Fruit fly (Drosophila melanogaster) whole organism, embryonic: ENCODE results near the gene CIA30.

ENCODE experiments used
- CG10267 ChIP-seq: fragments of 200-800 bp; sonication (Bioruptor generic); optimal IDR thresholded peaks from 2 replicates; lab custom pipeline; 2018; ENCODE audit warnings: missing biosample characterization, mild to moderate bottlenecking, missing genetic modification characterization, moderate library complexity
- CG10274 ChIP-seq: fragments of 200-800 bp; sonication (Bioruptor generic); optimal IDR thresholded peaks from 3 replicates; lab custom pipeline; 2017; ENCODE audit warnings: missing biosample characterization, mild to moderate bottlenecking, missing genetic modification characterization
- CG11093 ChIP-seq: fragments of 200-800 bp; sonication (Bioruptor generic); IDR thresholded peaks from 3 replicates; pipeline ENCODE4 v1.3.6; 2022; ENCODE audit warnings: missing biosample characterization, missing genetic modification characterization
- CG11723 ChIP-seq: fragments of 200-800 bp; sonication (Bioruptor generic); optimal IDR thresholded peaks from 2 replicates; lab custom pipeline; 2017; ENCODE audit warnings: missing biosample characterization, mild to moderate bottlenecking, missing genetic modification characterization
- CG12659 ChIP-seq: fragments of 200-800 bp; sonication (Bioruptor generic); optimal IDR thresholded peaks from 3 replicates; lab custom pipeline; 2017; ENCODE audit warnings: mild to moderate bottlenecking, missing biosample characterization, missing genetic modification reagents, missing genetic modification characterization
- CG13624 ChIP-seq: fragments of 200-800 bp; sonication (Bioruptor generic); optimal IDR thresholded peaks from 2 replicates; lab custom pipeline; 2016; ENCODE audit warnings: missing biosample characterization, missing genetic modification characterization
- CG1529 ChIP-seq: fragments of 200-800 bp; sonication (Bioruptor generic); optimal IDR thresholded peaks from 3 replicates; lab custom pipeline; 2018; ENCODE audit warnings: missing biosample characterization, missing genetic modification characterization
- CG1602 ChIP-seq: fragments of 200-800 bp; sonication (Bioruptor generic); optimal IDR thresholded peaks from 3 replicates; lab custom pipeline; 2016; ENCODE audit warnings: missing biosample characterization, missing genetic modification characterization
- CG17829 ChIP-seq: fragments of 200-800 bp; optimal IDR thresholded peaks from 2 replicates; lab custom pipeline; 2019; ENCODE audit warnings: missing biosample characterization, mild to moderate bottlenecking, missing genetic modification characterization, moderate library complexity
- CG18619 ChIP-seq: fragments of 200-800 bp; sonication (Bioruptor generic); optimal IDR thresholded peaks from 3 replicates; lab custom pipeline; 2017; ENCODE audit warnings: missing biosample characterization, mild to moderate bottlenecking, missing genetic modification characterization
- CG2116 ChIP-seq: fragments of 200-800 bp; sonication (Bioruptor generic); optimal IDR thresholded peaks from 3 replicates; lab custom pipeline; 2018; ENCODE audit warnings: missing biosample characterization, mild to moderate bottlenecking, missing genetic modification characterization
- CG2120 ChIP-seq: fragments of 200-800 bp; sonication (Bioruptor generic); optimal IDR thresholded peaks from 3 replicates; lab custom pipeline; 2016; ENCODE audit warnings: missing biosample characterization, missing genetic modification characterization
- CG4707 ChIP-seq: fragments of 200-800 bp; sonication (Bioruptor generic); optimal IDR thresholded peaks from 2 replicates; lab custom pipeline; 2018; ENCODE audit warnings: missing biosample characterization, mild to moderate bottlenecking, missing genetic modification characterization, moderate library complexity
- CG5180 ChIP-seq: fragments of 200-800 bp; sonication (Bioruptor generic); optimal IDR thresholded peaks from 3 replicates; lab custom pipeline; 2017; ENCODE audit warnings: missing biosample characterization, missing genetic modification characterization, mild to moderate bottlenecking, moderate library complexity, missing genetic modification reagents
- CG6791 ChIP-seq: fragments of 200-800 bp; sonication (Bioruptor generic); IDR thresholded peaks from 3 replicates; pipeline ENCODE4 v1.3.6; 2022; ENCODE audit warnings: missing biosample characterization, missing genetic modification characterization; ENCODE audit not compliant: partially characterized antibody
- CG7357 ChIP-seq: fragments of 200-800 bp; sonication (Bioruptor generic); IDR thresholded peaks from 3 replicates; pipeline ENCODE4 v1.3.6; 2022; ENCODE audit warnings: missing biosample characterization, missing genetic modification characterization
- CG8089 ChIP-seq: fragments of 200-800 bp; sonication (Bioruptor generic); optimal IDR thresholded peaks from 3 replicates; lab custom pipeline; 2016; ENCODE audit warnings: missing biosample characterization, missing genetic modification characterization
- CG8290 ChIP-seq, 3 experiments: fragments of 200-800 bp; sonication (Bioruptor generic); optimal IDR thresholded peaks; 2 replicates each; lab custom pipeline; 2016 to 2019; ENCODE audit warnings: missing biosample characterization in 3 of 3, missing genetic modification characterization in 3 of 3, mild to moderate bottlenecking in 2 of 3, moderate library complexity in 1 of 3
- CG8765 ChIP-seq: fragments of 200-800 bp; sonication (Bioruptor generic); IDR thresholded peaks from 2 replicates; pipeline ENCODE4 v1.3.6; 2022; ENCODE audit warnings: missing biosample characterization, missing genetic modification characterization
- CoRest ChIP-seq: fragments of 200-800 bp; sonication (Bioruptor generic); optimal IDR thresholded peaks from 3 replicates; lab custom pipeline; 2018; ENCODE audit warnings: missing biosample characterization, mild to moderate bottlenecking, missing genetic modification characterization, moderate library complexity
- Doc3 ChIP-seq: fragments of 200-800 bp; sonication (Bioruptor generic); IDR thresholded peaks from 3 replicates; pipeline ENCODE4 v1.3.6; 2022; ENCODE audit warnings: missing biosample characterization, missing genetic modification characterization; ENCODE audit not compliant: partially characterized antibody
- Fer1 ChIP-seq: fragments of 200-800 bp; sonication (Bioruptor generic); optimal IDR thresholded peaks from 2 replicates; lab custom pipeline; 2017; ENCODE audit warnings: missing biosample characterization, mild to moderate bottlenecking, missing genetic modification characterization
- Gsc ChIP-seq: fragments of 200-800 bp; sonication (Bioruptor generic); IDR thresholded peaks from 2 replicates; pipeline ENCODE4 v1.3.6; 2022; ENCODE audit warnings: missing biosample characterization, missing genetic modification characterization
- H2.0 ChIP-seq: fragments of 200-800 bp; sonication (Bioruptor generic); IDR thresholded peaks from 2 replicates; pipeline ENCODE4 v1.3.6; 2022; ENCODE audit warnings: missing biosample characterization, missing genetic modification characterization
- HHEX ChIP-seq: fragments of 200-800 bp; sonication (Bioruptor generic); optimal IDR thresholded peaks from 3 replicates; lab custom pipeline; 2017; ENCODE audit warnings: missing biosample characterization, mild to moderate bottlenecking, missing genetic modification characterization, missing genetic modification reagents
- HLHmδ ChIP-seq: fragments of 200-800 bp; sonication (Bioruptor generic); optimal IDR thresholded peaks from 2 replicates; lab custom pipeline; 2018; ENCODE audit warnings: missing biosample characterization, mild to moderate bottlenecking, missing genetic modification characterization, moderate library complexity
- Hmx ChIP-seq: fragments of 200-800 bp; sonication (Bioruptor generic); optimal IDR thresholded peaks from 2 replicates; lab custom pipeline; 2016; ENCODE audit warnings: missing biosample characterization, missing genetic modification characterization
- MTF-1 ChIP-seq: fragments of 200-800 bp; sonication (Bioruptor generic); optimal IDR thresholded peaks from 2 replicates; lab custom pipeline; 2018; ENCODE audit warnings: missing biosample characterization, mild to moderate bottlenecking, missing genetic modification characterization, borderline replicate concordance
- Myb ChIP-seq: fragments of 200-800 bp; sonication (Bioruptor generic); optimal IDR thresholded peaks from 2 replicates; lab custom pipeline; 2016; ENCODE audit warnings: missing biosample characterization, missing genetic modification characterization
- NK7.1 ChIP-seq: fragments of 200-800 bp; sonication (Bioruptor generic); optimal IDR thresholded peaks from 3 replicates; lab custom pipeline; 2016; ENCODE audit warnings: missing biosample characterization, missing genetic modification characterization
- NfI ChIP-seq: fragments of 200-800 bp; sonication (Bioruptor generic); optimal IDR thresholded peaks from 3 replicates; lab custom pipeline; 2018; ENCODE audit warnings: missing biosample characterization, mild to moderate bottlenecking, missing genetic modification characterization, moderate library complexity
- Oaz ChIP-seq: fragments of 200-800 bp; sonication (Bioruptor generic); IDR thresholded peaks from 2 replicates; pipeline ENCODE4 v1.3.6; 2022; ENCODE audit warnings: missing biosample characterization, missing genetic modification characterization
- Oli ChIP-seq: fragments of 200-800 bp; sonication (Bioruptor generic); optimal IDR thresholded peaks from 2 replicates; lab custom pipeline; 2018; ENCODE audit warnings: missing biosample characterization, mild to moderate bottlenecking, missing genetic modification characterization, moderate library complexity
- Ravus ChIP-seq: fragments of 200-800 bp; sonication (Bioruptor generic); IDR thresholded peaks from 2 replicates; pipeline ENCODE4 v1.3.6; 2022; ENCODE audit warnings: missing biosample characterization, missing genetic modification characterization
- Taf1 ChIP-seq: fragments of 200-800 bp; sonication (Bioruptor generic); IDR thresholded peaks from 2 replicates; pipeline ENCODE4 v1.3.6; 2022; ENCODE audit warnings: missing biosample characterization, missing genetic modification characterization
- aop ChIP-seq: fragments of 200-800 bp; sonication (Bioruptor generic); IDR thresholded peaks from 2 replicates; pipeline ENCODE4 v1.3.6; 2022; ENCODE audit warnings: missing biosample characterization, missing genetic modification characterization
- ara ChIP-seq: fragments of 200-800 bp; sonication (Bioruptor generic); IDR thresholded peaks from 2 replicates; pipeline ENCODE4 v1.3.6; 2022; ENCODE audit warnings: missing biosample characterization, missing genetic modification characterization
- br ChIP-seq: fragments of >200 bp; optimal IDR thresholded peaks from 2 replicates; lab custom pipeline; 2017
- dm ChIP-seq: fragments of 200-800 bp; sonication (Bioruptor generic); optimal IDR thresholded peaks from 3 replicates; lab custom pipeline; 2016; ENCODE audit warnings: missing biosample characterization, missing genetic modification characterization
- gfzf ChIP-seq: fragments of 200-800 bp; sonication (Bioruptor generic); optimal IDR thresholded peaks from 2 replicates; lab custom pipeline; 2016; ENCODE audit warnings: missing biosample characterization, mild to moderate bottlenecking, missing genetic modification characterization, moderate library complexity
- mirr ChIP-seq: fragments of 200-800 bp; sonication (Bioruptor generic); optimal IDR thresholded peaks from 3 replicates; lab custom pipeline; 2018; ENCODE audit warnings: missing biosample characterization, mild to moderate bottlenecking, missing genetic modification characterization
- nerfin-2 ChIP-seq: fragments of 200-800 bp; sonication (Bioruptor generic); IDR thresholded peaks from 2 replicates; pipeline ENCODE4 v1.3.6; 2022; ENCODE audit warnings: missing biosample characterization, missing genetic modification characterization; ENCODE audit not compliant: partially characterized antibody
- pb ChIP-seq: fragments of 200-800 bp; sonication (Bioruptor generic); optimal IDR thresholded peaks from 3 replicates; lab custom pipeline; 2016; ENCODE audit warnings: missing biosample characterization, missing genetic modification characterization
- pfk ChIP-seq: fragments of 200-800 bp; sonication (Bioruptor generic); optimal IDR thresholded peaks from 2 replicates; lab custom pipeline; 2018; ENCODE audit warnings: missing biosample characterization, mild to moderate bottlenecking, missing genetic modification characterization, moderate library complexity
- ro ChIP-seq: fragments of 200-800 bp; sonication (Bioruptor generic); IDR thresholded peaks from 2 replicates; pipeline ENCODE4 v1.3.6; 2022; ENCODE audit warnings: missing biosample characterization, missing genetic modification characterization
- salm ChIP-seq: fragments of 200-800 bp; sonication (Bioruptor generic); optimal IDR thresholded peaks from 2 replicates; lab custom pipeline; 2018; ENCODE audit warnings: missing biosample characterization, mild to moderate bottlenecking, missing genetic modification characterization
- scrt ChIP-seq: fragments of 200-800 bp; sonication (Bioruptor generic); optimal IDR thresholded peaks from 2 replicates; lab custom pipeline; 2018; ENCODE audit warnings: missing biosample characterization, mild to moderate bottlenecking, missing genetic modification characterization, moderate library complexity
- sim ChIP-seq: fragments of 200-800 bp; sonication (Bioruptor generic); IDR thresholded peaks from 2 replicates; pipeline ENCODE4 v1.3.6; 2022; ENCODE audit warnings: missing biosample characterization, missing genetic modification characterization
- slbo ChIP-seq: fragments of 200-800 bp; sonication (Bioruptor generic); IDR thresholded peaks from 2 replicates; pipeline ENCODE4 v1.3.6; 2022; ENCODE audit warnings: missing biosample characterization, missing genetic modification characterization
- stwl ChIP-seq: fragments of 200-800 bp; sonication (Bioruptor generic); optimal IDR thresholded peaks from 3 replicates; lab custom pipeline; 2018; ENCODE audit warnings: missing biosample characterization, mild to moderate bottlenecking, missing genetic modification characterization, moderate library complexity

The CIA30 gene

DNA sequence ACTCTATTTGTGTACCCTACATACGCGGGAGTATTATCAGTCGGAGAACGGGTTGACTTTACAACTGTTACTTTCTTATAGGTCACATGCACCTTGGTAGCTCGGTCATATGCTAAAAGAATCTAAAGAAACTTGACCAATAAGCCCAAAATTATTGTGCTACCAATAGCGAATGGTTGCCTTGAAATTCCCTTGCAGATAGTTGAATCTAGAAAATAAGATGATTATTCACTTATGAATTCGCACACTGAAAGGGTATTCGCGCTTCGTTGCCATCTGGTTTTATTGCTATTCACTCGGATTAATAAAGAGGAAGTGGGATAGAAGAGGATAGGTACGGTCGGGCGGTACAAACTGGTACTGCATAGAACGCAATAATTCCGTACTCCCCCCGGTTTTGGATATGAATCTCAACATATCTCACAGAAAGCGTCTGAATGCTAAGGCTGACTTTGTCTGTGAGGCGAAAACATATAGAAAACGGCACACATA lies 37.1 kb downstream of the CIA30 start (continued):
- peak; percentile 76 for TF ChIP-seq Oli (tag; lab: Kevin White, UChicago)
- TF ChIP-seq H2.0 (GFP tag; lab: Robert Waterston, UW) = peak; percentile 33; the same call in 1 of the 2 replicates
- TF ChIP-seq CG6791 (GFP tag; lab: Robert Waterston, UW) = no peak
- peak; percentile 92 for TF ChIP-seq CG10274 (GFP tag; lab: Kevin White, UChicago)
- no peak for TF ChIP-seq CG4707 (GFP tag; lab: Kevin White, UChicago)
- TF ChIP-seq aop (GFP tag; lab: Robert Waterston, UW) = no peak
- peak; percentile 66; the same call in 2 of the 3 replicates for TF ChIP-seq CG7357 (GFP tag; lab: Robert Waterston, UW)
- TF ChIP-seq scrt (GFP tag; lab: Kevin White, UChicago) = peak; percentile 47
- TF ChIP-seq CG8765 (GFP tag; lab: Robert Waterston, UW) = no peak; the same call in 1 of the 2 replicates
- TF ChIP-seq CG2120 (GFP tag; lab: Kevin White, UChicago) = peak; percentile 92
- TF ChIP-seq CG13624 (GFP tag; lab: Kevin White, UChicago) = peak; percentile 78
- TF ChIP-seq slbo (GFP tag; lab: Robert Waterston, UW) = peak; percentile 82
- TF ChIP-seq Taf1 = peak; percentile 80; the same call in 1 of the 2 replicates
- TF ChIP-seq CG17829 (tag; lab: Kevin White, UChicago) = peak; percentile 35
- TF ChIP-seq br = no peak
- TF ChIP-seq CG11723 (GFP tag; lab: Kevin White, UChicago) = peak; percentile 41
- TF ChIP-seq CG1529 = peak; percentile 32
- no peak for TF ChIP-seq pfk
- TF ChIP-seq Doc3 (GFP tag; lab: Robert Waterston, UW) = no peak
- peak; percentile 33 for TF ChIP-seq dm (GFP tag; lab: Kevin White, UChicago)
- peak; percentile 77 for TF ChIP-seq NfI (GFP tag; lab: Kevin White, UChicago)
- peak; percentile 88 for TF ChIP-seq CoRest (tag; lab: Kevin White, UChicago)
- peak; percentile 66 for TF ChIP-seq CG1602 (GFP tag; lab: Kevin White, UChicago)
- TF ChIP-seq NK7.1 (GFP tag; lab: Kevin White, UChicago) = peak; percentile 68
- TF ChIP-seq CG10267 (tag; lab: Kevin White, UChicago) = no peak
- no peak for TF ChIP-seq stwl (tag; lab: Kevin White, UChicago)
- peak; percentile 9 for TF ChIP-seq CG5180 (GFP tag; lab: Kevin White, UChicago)
- TF ChIP-seq pb (GFP tag; lab: Kevin White, UChicago) = peak; percentile 78
- peak; percentile 63 for TF ChIP-seq mirr (GFP tag; lab: Kevin White, UChicago)
- peak; percentile 28 for TF ChIP-seq CG8290 (GFP tag; optimal IDR thresholded peaks at IDR 0.05; lab: Kevin White, UChicago)
- TF ChIP-seq CG8290 (tag; optimal IDR thresholded peaks at IDR 0.05; lab: Kevin White, UChicago) = peak in 1 of 2 experiments; percentile 70
- no peak for TF ChIP-seq sim (GFP tag; lab: Robert Waterston, UW)
- TF ChIP-seq Ravus (GFP tag; lab: Robert Waterston, UW) = no peak
- peak; percentile 56 for TF ChIP-seq Myb (GFP tag; lab: Kevin White, UChicago)
- TF ChIP-seq CG2116 (GFP tag; lab: Kevin White, UChicago) = no peak
- TF ChIP-seq CG11093 (GFP tag; lab: Robert Waterston, UW) = peak; percentile 53; the same call in 1 of the 3 replicates
- TF ChIP-seq Hmx (GFP tag; lab: Kevin White, UChicago) = peak; percentile 40
- no peak for TF ChIP-seq Gsc (GFP tag; lab: Robert Waterston, UW)
- no peak for TF ChIP-seq salm (tag; lab: Kevin White, UChicago)
- TF ChIP-seq CG8089 = peak; percentile 61
- no peak for TF ChIP-seq MTF-1 (GFP tag; lab: Kevin White, UChicago)
- TF ChIP-seq ara (GFP tag; lab: Robert Waterston, UW) = peak; percentile 36; the same call in 1 of the 2 replicates
- TF ChIP-seq Fer1 (GFP tag; lab: Kevin White, UChicago) = peak; percentile 61
- peak; percentile 78 for TF ChIP-seq CG18619 (GFP tag; lab: Kevin White, UChicago)
- peak; percentile 49 for TF ChIP-seq Oaz (GFP tag; lab: Robert Waterston, UW)
- TF ChIP-seq gfzf = no peak
- TF ChIP-seq HLHmδ (GFP tag; lab: Kevin White, UChicago) = no peak
- TF ChIP-seq ro (GFP tag; lab: Robert Waterston, UW) = no peak
- TF ChIP-seq nerfin-2 (GFP tag; lab: Robert Waterston, UW) = no peak
- peak; percentile 76 for TF ChIP-seq CG12659 (GFP tag; lab: Kevin White, UChicago)
- TF ChIP-seq HHEX = peak; percentile 59
